Worm (Caenorhabditis elegans) whole organism, midembryonic: ENCODE results near the gene pdi-2.
A peak's percentile ranks its signal among the peaks of the same experiment; 100 is the strongest.

Source experiments
- T22C8.4 ChIP-seq: fragments of 200-800 bp; sonication (Bioruptor generic); IDR thresholded peaks from 2 replicates; pipeline ENCODE4 v1.3.6; 2022; ENCODE audit warnings: missing genetic modification characterization, missing compliant biosample characterization
- cog-1 ChIP-seq: sonication (generic microtip); optimal IDR thresholded peaks from 2 replicates; lab custom pipeline; 2016; ENCODE audit warnings: missing genetic modification characterization, missing compliant biosample characterization
- flt-1 ChIP-seq: fragments of 200-800 bp; sonication (Bioruptor generic); IDR thresholded peaks from 2 replicates; pipeline ENCODE4 v1.3.6; 2022; ENCODE audit warnings: missing genetic modification characterization, missing compliant biosample characterization
- klf-2 ChIP-seq: fragments of 200-800 bp; sonication (Bioruptor generic); conservative IDR thresholded peaks from 2 replicates; pipeline ENCODE4 v1.3.6; 2022; ENCODE audit warnings: missing genetic modification reagents, missing genetic modification characterization, missing compliant biosample characterization
- med-1 ChIP-seq: sonication (generic microtip); optimal IDR thresholded peaks from 2 replicates; lab custom pipeline; 2017; ENCODE audit warnings: missing genetic modification characterization, mild to moderate bottlenecking, missing compliant biosample characterization, antibody characterized with exemption, missing genetic modification reagents; ENCODE audit not compliant: insufficient read depth
- ref-1 ChIP-seq: fragments of 200-800 bp; sonication (Bioruptor generic); conservative IDR thresholded peaks from 2 replicates; pipeline ENCODE4 v1.3.6; 2022; ENCODE audit warnings: missing genetic modification reagents, missing genetic modification characterization, missing compliant biosample characterization
- tab-1 ChIP-seq: fragments of 200-800 bp; sonication (Bioruptor generic); IDR thresholded peaks from 2 replicates; pipeline ENCODE4 v1.3.6; 2022; ENCODE audit warnings: missing genetic modification characterization, missing compliant biosample characterization
- ztf-23 ChIP-seq: fragments of 200-800 bp; sonication (Bioruptor generic); IDR thresholded peaks from 2 replicates; pipeline ENCODE4 v1.3.6; 2022; ENCODE audit warnings: missing genetic modification reagents, missing genetic modification characterization, missing compliant biosample characterization
- ztf-29 ChIP-seq: fragments of 200-800 bp; sonication (Bioruptor generic); IDR thresholded peaks from 2 replicates; pipeline ENCODE4 v1.3.6; 2022; ENCODE audit warnings: missing genetic modification reagents, missing genetic modification characterization, missing compliant biosample characterization

The pdi-2 gene

DNA sequence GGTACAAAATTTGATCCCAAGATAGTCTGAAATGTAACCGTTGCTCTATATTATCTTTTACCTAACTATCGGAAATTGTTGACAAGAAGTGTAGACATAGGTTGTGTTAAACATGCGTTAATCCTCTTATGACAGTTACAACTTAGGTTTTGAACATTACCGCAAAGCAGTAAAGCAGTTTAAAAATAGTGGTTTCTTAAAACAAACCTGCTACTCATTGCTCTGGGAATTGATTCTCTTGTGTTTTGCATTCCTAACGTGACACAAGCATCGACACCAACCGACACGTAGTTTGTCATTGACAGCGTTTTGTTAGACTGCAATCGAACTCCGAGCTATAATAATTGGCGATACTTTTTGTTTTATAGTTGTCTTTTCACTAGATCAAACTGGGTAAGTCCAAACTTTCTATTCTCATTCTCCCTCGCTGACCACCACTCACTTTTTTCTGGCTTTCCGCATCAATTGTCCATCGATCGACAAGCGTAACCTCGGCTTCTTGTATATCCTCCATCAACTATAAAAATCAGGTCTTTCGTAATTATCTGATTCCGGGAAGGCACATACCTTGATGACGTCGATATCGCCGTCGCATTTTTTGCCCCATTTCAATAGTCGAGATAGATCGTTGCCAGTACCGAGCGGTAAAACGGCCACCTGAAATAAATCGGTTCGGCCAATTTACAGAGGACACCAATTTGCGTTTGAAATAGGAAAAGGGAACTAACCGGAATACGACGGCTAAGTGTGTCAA is 28.0 kb upstream of the pdi-2 start:
- TF ChIP-seq cog-1 (tag; lab: Kevin White, UChicago) (no peak), T22C8.4 (GFP tag; lab: Robert Waterston, UW) (no peak), flt-1 (no peak), ztf-23 (no peak), ref-1 (GFP tag; lab: Robert Waterston, UW) (no peak), tab-1 (GFP tag; lab: Robert Waterston, UW) (no peak), ztf-29 (no peak), klf-2 (no peak), med-1 (GFP tag; lab: Kevin White, UChicago) (no peak)

- no peak for TF ChIP-seq ztf-29
- no peak for TF ChIP-seq flt-1
- no peak for TF ChIP-seq ztf-23
- TF ChIP-seq med-1 (GFP tag; lab: Kevin White, UChicago): no peak
- no peak for TF ChIP-seq ref-1 (GFP tag; lab: Robert Waterston, UW)
- TF ChIP-seq tab-1 (GFP tag; lab: Robert Waterston, UW): no peak
- TF ChIP-seq klf-2: no peak
- TF ChIP-seq T22C8.4 (GFP tag; lab: Robert Waterston, UW): no peak
Measured at ce11 chrX:4498078-4498477, 25.9 kb upstream of the pdi-2 start.

ce11 chrX:4498478-4498877 is 25.5 kb upstream of the pdi-2 start:
- TF ChIP-seq flt-1: no peak
- no peak for TF ChIP-seq ztf-23
- TF ChIP-seq cog-1 (tag; lab: Kevin White, UChicago): no peak
- no peak for TF ChIP-seq ref-1 (GFP tag; lab: Robert Waterston, UW)
- no peak for TF ChIP-seq T22C8.4 (GFP tag; lab: Robert Waterston, UW)
- no peak for TF ChIP-seq klf-2
- TF ChIP-seq med-1 (GFP tag; lab: Kevin White, UChicago): no peak
- no peak for TF ChIP-seq tab-1 (GFP tag; lab: Robert Waterston, UW)
- TF ChIP-seq ztf-29: no peak

- TF ChIP-seq med-1 (GFP tag; lab: Kevin White, UChicago): no peak
- no peak for TF ChIP-seq ztf-29
- no peak for TF ChIP-seq flt-1
- no peak for TF ChIP-seq cog-1 (tag; lab: Kevin White, UChicago)
- no peak for TF ChIP-seq ref-1 (GFP tag; lab: Robert Waterston, UW)
- no peak for TF ChIP-seq klf-2
Measured at ce11 chrX:4500499-4500898, 23.5 kb upstream of the pdi-2 start.

ce11 chrX:4502039-4502438 is 21.9 kb upstream of the pdi-2 start:
- TF ChIP-seq ztf-23: no peak
- TF ChIP-seq tab-1 (GFP tag; lab: Robert Waterston, UW): no peak

- TF ChIP-seq ref-1 (GFP tag; lab: Robert Waterston, UW) (no peak), tab-1 (GFP tag; lab: Robert Waterston, UW) (no peak), ztf-23 (no peak), med-1 (GFP tag; lab: Kevin White, UChicago) (no peak), klf-2 (no peak), T22C8.4 (GFP tag; lab: Robert Waterston, UW) (no peak), flt-1 (no peak), cog-1 (tag; lab: Kevin White, UChicago) (no peak), ztf-29 (no peak)
Measured at ce11 chrX:4503259-4503658, 20.7 kb upstream of the pdi-2 start.

- TF ChIP-seq T22C8.4 (GFP tag; lab: Robert Waterston, UW) (no peak), flt-1 (0 out of 2 replicates have a peak, but pooled peaks have one; percentile 49), ref-1 (GFP tag; lab: Robert Waterston, UW) (no peak), ztf-23 (no peak)
Measured at ce11 chrX:4504108-4504668, 19.8 kb upstream of the pdi-2 start, which contains the start of gene dgk-2. dgk-2 (minus strand) TSS chrX:4504388.

- TF ChIP-seq flt-1 (no peak), ztf-23 (no peak), klf-2 (no peak), tab-1 (GFP tag; lab: Robert Waterston, UW) (no peak), ref-1 (GFP tag; lab: Robert Waterston, UW) (no peak), ztf-29 (no peak), med-1 (GFP tag; lab: Kevin White, UChicago) (no peak), cog-1 (tag; lab: Kevin White, UChicago) (no peak), T22C8.4 (GFP tag; lab: Robert Waterston, UW) (no peak)
Measured at ce11 chrX:4507122-4507681, 16.8 kb upstream of the pdi-2 start.

DNA sequence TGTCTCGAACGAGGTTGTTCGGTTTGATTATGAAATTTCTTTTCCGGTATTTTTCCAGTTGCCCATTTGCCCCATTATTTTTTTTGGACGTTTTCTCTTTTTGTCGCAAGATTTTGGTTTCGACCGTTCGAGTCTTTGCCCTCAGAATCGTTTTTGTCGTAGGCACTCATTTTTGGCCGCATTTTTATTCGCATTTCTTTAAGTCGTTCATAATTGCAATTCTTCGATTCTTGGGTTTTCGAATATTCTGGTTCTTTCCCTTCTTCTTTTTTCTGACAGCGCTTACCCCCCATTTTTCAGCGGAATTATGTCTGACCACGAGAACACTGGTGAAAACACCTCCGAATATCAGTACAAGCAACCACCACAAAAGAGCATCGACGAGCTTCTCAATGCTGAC is 15.7 kb upstream of the pdi-2 start, which contains the start of gene rhi-1:
TSS of gene rhi-1 (plus strand) at position 301 of the 400 bp plus-strand sequence.
- TF ChIP-seq tab-1 (GFP tag; lab: Robert Waterston, UW) (no peak), T22C8.4 (GFP tag; lab: Robert Waterston, UW) (no peak), med-1 (GFP tag; lab: Kevin White, UChicago) (no peak), flt-1 (no peak), ztf-23 (no peak), ztf-29 (no peak), ref-1 (GFP tag; lab: Robert Waterston, UW) (no peak), klf-2 (no peak), cog-1 (tag; lab: Kevin White, UChicago) (no peak)

ce11 chrX:4513657-4514143 is 10.3 kb upstream of the pdi-2 start, which contains the start of gene spr-3:
spr-3 (plus strand) TSS chrX:4514093.
- TF ChIP-seq ref-1 (GFP tag; lab: Robert Waterston, UW) (no peak), tab-1 (GFP tag; lab: Robert Waterston, UW) (no peak), ztf-29 (no peak), med-1 (GFP tag; lab: Kevin White, UChicago) (no peak), cog-1 (tag; lab: Kevin White, UChicago) (no peak), ztf-23 (no peak), klf-2 (no peak), flt-1 (no peak), T22C8.4 (GFP tag; lab: Robert Waterston, UW) (no peak)
